Fruit fly (Drosophila melanogaster): ENCODE data around the gene CG15357.
A peak's percentile ranks its signal among the peaks of the same experiment; 100 is the strongest.

CG15357 gene

dm6 chr2L:1913047-1913760 is 32.3 kb downstream of the CG15357 start (continued):
- TF ChIP-seq ERR (GFP tag; optimal IDR thresholded peaks at IDR 0.05): no peak
- TF ChIP-seq Jarid2 (GFP tag; optimal IDR thresholded peaks at IDR 0.05): peak; percentile 2
- peak; percentile 38; the same call in 1 of the 2 replicates for TF ChIP-seq sob (GFP tag; IDR thresholded peaks at IDR 0.05)
- TF ChIP-seq Antp (GFP tag; optimal IDR thresholded peaks at IDR 0.05): no peak
- no peak for TF ChIP-seq CG7987 (GFP tag; optimal IDR thresholded peaks at IDR 0.05)
- no peak for TF ChIP-seq CG3163 (GFP tag; optimal IDR thresholded peaks at IDR 0.05)
- TF ChIP-seq CG1529 (GFP tag; optimal IDR thresholded peaks at IDR 0.05): peak; percentile 0
- TF ChIP-seq YL-1 (GFP tag; optimal IDR thresholded peaks at IDR 0.05): peak; percentile 4
- peak; percentile 24 for TF ChIP-seq fd3F (GFP tag; optimal IDR thresholded peaks at IDR 0.05)
- peak; percentile 0 for TF ChIP-seq Fer1 (GFP tag; optimal IDR thresholded peaks at IDR 0.05)
- TF ChIP-seq Blimp-1 (GFP tag; optimal IDR thresholded peaks at IDR 0.05): peak; percentile 24
- no peak for TF ChIP-seq phol (tag; optimal IDR thresholded peaks at IDR 0.05)
- peak; percentile 26; the same call in 1 of the 2 replicates for TF ChIP-seq Xrp1 (GFP tag; IDR thresholded peaks at IDR 0.05)
- TF ChIP-seq CG11504 (tag; optimal IDR thresholded peaks at IDR 0.05): peak; percentile 3
- TF ChIP-seq CG16813 (GFP tag; IDR thresholded peaks at IDR 0.05; ENCODE audit: partially characterized antibody): peak; percentile 22; the same call in 1 of the 3 replicates
- no peak for TF ChIP-seq CG4820 (GFP tag; optimal IDR thresholded peaks at IDR 0.05)
- TF ChIP-seq ewg (GFP tag; optimal IDR thresholded peaks at IDR 0.05): peak; percentile 11
- peak; percentile 20 for TF ChIP-seq CG3407 (GFP tag; optimal IDR thresholded peaks at IDR 0.05)
- peak; percentile 65 for TF ChIP-seq sens (GFP tag)
- TF ChIP-seq CG9876 (GFP tag; optimal IDR thresholded peaks at IDR 0.05): no peak
- no peak for TF ChIP-seq CG8290 (GFP tag; optimal IDR thresholded peaks at IDR 0.05)
- TF ChIP-seq CG8290 (tag; optimal IDR thresholded peaks at IDR 0.05): peak in 1 of 2 experiments; percentile 58
- no peak for TF ChIP-seq slou (GFP tag; optimal IDR thresholded peaks at IDR 0.05)
- no peak for TF ChIP-seq shn (GFP tag; optimal IDR thresholded peaks at IDR 0.05)
- TF ChIP-seq CG30431 (GFP tag; optimal IDR thresholded peaks at IDR 0.05): no peak
- TF ChIP-seq chn (GFP tag; optimal IDR thresholded peaks at IDR 0.05): no peak
- peak in 1 of 2 experiments; percentile 6 for TF ChIP-seq Eip74EF (GFP tag; optimal IDR thresholded peaks at IDR 0.05)

- TF ChIP-seq CG4617 (GFP tag; optimal IDR thresholded peaks at IDR 0.05; ENCODE audit: borderline replicate concordance) (no peak), NC2α (GFP tag; optimal IDR thresholded peaks at IDR 0.05) (no peak), CG10321 (GFP tag; IDR thresholded peaks at IDR 0.05) (no peak), CG2678 (tag; optimal IDR thresholded peaks at IDR 0.05) (peak; percentile 24), CG18476 (GFP tag; optimal IDR thresholded peaks at IDR 0.05) (no peak), HHEX (GFP tag; optimal IDR thresholded peaks at IDR 0.05) (no peak), ab (GFP tag; optimal IDR thresholded peaks at IDR 0.05) (no peak), Hmr (GFP tag; optimal IDR thresholded peaks at IDR 0.05) (peak; percentile 11), mam (GFP tag; optimal IDR thresholded peaks at IDR 0.05) (no peak), CG34376 (GFP tag; optimal IDR thresholded peaks at IDR 0.05) (peak; percentile 53), gcm2 (GFP tag; optimal IDR thresholded peaks at IDR 0.05) (no peak), al (GFP tag; IDR thresholded peaks at IDR 0.05) (no peak), nerfin-2 (GFP tag; IDR thresholded peaks at IDR 0.05; ENCODE audit: partially characterized antibody) (no peak), CG11247 (GFP tag; IDR thresholded peaks at IDR 0.05) (no peak), cg (GFP tag; optimal IDR thresholded peaks at IDR 0.05) (no peak), Chrac-16 (GFP tag; optimal IDR thresholded peaks at IDR 0.05) (no peak), kay (GFP tag; optimal IDR thresholded peaks at IDR 0.05) (no peak), D (optimal IDR thresholded peaks at IDR 0.05) (no peak), D (GFP tag; optimal IDR thresholded peaks at IDR 0.05) (no peak), CG16813 (GFP tag; IDR thresholded peaks at IDR 0.05; ENCODE audit: partially characterized antibody) (no peak), exex (tag; optimal IDR thresholded peaks at IDR 0.05) (peak; percentile 88), run (tag; optimal IDR thresholded peaks at IDR 0.05) (no peak), CrebB (tag; optimal IDR thresholded peaks at IDR 0.05) (no peak), BEAF-32 (GFP tag; optimal IDR thresholded peaks at IDR 0.05) (no peak), CG6654 (GFP tag; optimal IDR thresholded peaks at IDR 0.05) (no peak)
Observed at dm6 chr2L:1912489-1912888, 33.0 kb downstream of the CG15357 start.
